Fruit fly (Drosophila melanogaster): ENCODE data around the gene CG14275.
A peak's percentile ranks its signal among the peaks of the same experiment; 100 is the strongest.

Gene CG14275

DNA sequence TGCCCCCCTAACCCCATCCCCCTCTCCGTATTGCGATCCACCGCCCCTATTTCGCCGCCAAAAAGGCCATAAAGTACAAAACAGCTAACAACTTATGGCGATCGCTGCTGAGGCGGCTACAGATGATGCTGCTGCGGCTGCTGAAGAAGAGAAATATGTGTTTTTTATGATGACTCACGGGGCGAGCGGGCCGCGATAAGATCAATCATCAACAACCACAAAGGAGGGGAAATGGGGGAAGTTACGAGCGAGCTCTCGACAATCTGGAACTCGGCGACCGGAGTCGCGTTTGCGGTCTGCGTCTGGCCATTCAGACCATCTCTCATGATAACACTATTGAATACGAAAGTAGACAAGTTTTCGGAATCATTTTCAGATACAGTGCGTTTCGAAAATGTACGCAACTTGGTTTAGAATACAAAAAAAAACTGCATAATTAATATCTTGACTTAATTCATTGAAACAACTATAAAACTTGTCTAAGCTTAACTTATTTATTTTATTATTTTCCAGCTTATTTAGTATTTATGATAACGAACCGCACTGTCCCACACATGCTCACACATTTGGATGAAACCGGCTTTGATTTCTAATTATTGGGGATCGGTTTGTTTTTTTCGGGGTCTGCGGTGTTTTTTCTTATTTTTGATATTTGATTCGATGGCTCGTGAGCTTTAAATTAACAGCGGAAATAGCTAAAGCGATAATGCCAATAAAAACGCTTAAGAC lies 34.9 kb upstream of the CG14275 start (continued):
- TF ChIP-seq CG4328 (GFP tag; optimal IDR thresholded peaks at IDR 0.05) = peak; percentile 93
- no peak for TF ChIP-seq CG1832 (GFP tag; optimal IDR thresholded peaks at IDR 0.05)
- peak; percentile 27 for TF ChIP-seq corto (GFP tag; optimal IDR thresholded peaks at IDR 0.05)
- TF ChIP-seq Sox100B (GFP tag; optimal IDR thresholded peaks at IDR 0.05) = peak; percentile 95
- peak; percentile 85 for TF ChIP-seq eyg (GFP tag; optimal IDR thresholded peaks at IDR 0.05)
- TF ChIP-seq Usf (GFP tag; optimal IDR thresholded peaks at IDR 0.05) = peak; percentile 81
- TF ChIP-seq Side (GFP tag; optimal IDR thresholded peaks at IDR 0.05) = peak; percentile 95
- TF ChIP-seq NK7.1 (GFP tag; optimal IDR thresholded peaks at IDR 0.05) = peak; percentile 87
- peak; percentile 80 for TF ChIP-seq CG10274 (GFP tag; optimal IDR thresholded peaks at IDR 0.05)
- TF ChIP-seq CG17328 (GFP tag; IDR thresholded peaks at IDR 0.05) = peak; percentile 98
- peak; percentile 94 for TF ChIP-seq CG10147 (GFP tag; optimal IDR thresholded peaks at IDR 0.05)
- peak; percentile 97 for TF ChIP-seq CG6689 (GFP tag; IDR thresholded peaks at IDR 0.05)
- peak; percentile 92 for TF ChIP-seq Mes4 (GFP tag; optimal IDR thresholded peaks at IDR 0.05)
- TF ChIP-seq CG4617 (GFP tag; optimal IDR thresholded peaks at IDR 0.05; ENCODE audit: borderline replicate concordance) = peak; percentile 80
- TF ChIP-seq tgo (GFP tag; IDR thresholded peaks at IDR 0.05) = peak; percentile 97
- peak; percentile 97 for TF ChIP-seq lab (GFP tag; optimal IDR thresholded peaks at IDR 0.05)
- TF ChIP-seq Abd-B (GFP tag; optimal IDR thresholded peaks at IDR 0.05) = peak; percentile 87
- no peak for TF ChIP-seq pan (optimal IDR thresholded peaks at IDR 0.05)
- peak in 1 of 2 experiments; percentile 97 for TF ChIP-seq pan (GFP tag; optimal IDR thresholded peaks at IDR 0.05 in 1 of 2, IDR thresholded peaks at IDR 0.05 in 1 of 2)
- peak; percentile 90 for TF ChIP-seq grn (GFP tag; optimal IDR thresholded peaks at IDR 0.05)
- TF ChIP-seq row (GFP tag; IDR thresholded peaks at IDR 0.05) = peak; percentile 98
- peak; percentile 95 for TF ChIP-seq sisA (GFP tag; IDR thresholded peaks at IDR 0.05)
- peak; percentile 94 for TF ChIP-seq dimm (GFP tag; IDR thresholded peaks at IDR 0.05)
- TF ChIP-seq CG2116 (GFP tag; optimal IDR thresholded peaks at IDR 0.05) = peak; percentile 70
- peak; percentile 82 for TF ChIP-seq CG8359 (GFP tag; optimal IDR thresholded peaks at IDR 0.05; ENCODE audit: borderline replicate concordance)
- peak; percentile 81 for TF ChIP-seq cato (GFP tag; optimal IDR thresholded peaks at IDR 0.05; ENCODE audit: borderline replicate concordance)
- no peak for TF ChIP-seq tna (GFP tag; IDR thresholded peaks at IDR 0.05; ENCODE audit: partially characterized antibody)
- peak; percentile 96 for TF ChIP-seq lilli (GFP tag; optimal IDR thresholded peaks at IDR 0.05)
- peak; percentile 99 for TF ChIP-seq ci (GFP tag; IDR thresholded peaks at IDR 0.05)
- peak; percentile 69 for TF ChIP-seq psq (GFP tag; optimal IDR thresholded peaks at IDR 0.05)
- TF ChIP-seq Fer3 (tag; optimal IDR thresholded peaks at IDR 0.05) = peak; percentile 96
- TF ChIP-seq ase (GFP tag; IDR thresholded peaks at IDR 0.05) = peak; percentile 95
- peak; percentile 96 for TF ChIP-seq dmrt11E (tag; optimal IDR thresholded peaks at IDR 0.05)
- peak; percentile 88 for TF ChIP-seq dm (GFP tag; optimal IDR thresholded peaks at IDR 0.05)
- peak; percentile 99 for TF ChIP-seq vvl (GFP tag; IDR thresholded peaks at IDR 0.05)
- peak; percentile 96 for TF ChIP-seq Meics (GFP tag; optimal IDR thresholded peaks at IDR 0.05)
- no peak for TF ChIP-seq nerfin-2 (GFP tag; IDR thresholded peaks at IDR 0.05; ENCODE audit: partially characterized antibody)
- peak; percentile 87 for TF ChIP-seq CG15696 (tag; optimal IDR thresholded peaks at IDR 0.05)
- TF ChIP-seq hb (GFP tag; IDR thresholded peaks at IDR 0.05; ENCODE audit: partially characterized antibody) = no peak
- peak; percentile 87 for TF ChIP-seq Nf-YC (tag; optimal IDR thresholded peaks at IDR 0.05)
- TF ChIP-seq hbn (GFP tag; IDR thresholded peaks at IDR 0.05; ENCODE audit: partially characterized antibody) = no peak
- peak; percentile 94 for TF ChIP-seq CG13894 (tag; optimal IDR thresholded peaks at IDR 0.05)
- TF ChIP-seq Ets65A (GFP tag) = peak; percentile 93
- peak; percentile 91 for TF ChIP-seq tx (GFP tag; optimal IDR thresholded peaks at IDR 0.05)
- peak; percentile 95 for TF ChIP-seq az2 (GFP tag; optimal IDR thresholded peaks at IDR 0.05)
- TF ChIP-seq zen (tag; optimal IDR thresholded peaks at IDR 0.05) = peak; percentile 86
- no peak; the same call in 1 of the 2 replicates for TF ChIP-seq Dref (GFP tag; IDR thresholded peaks at IDR 0.05)
- peak; percentile 75 for TF ChIP-seq pros (GFP tag; optimal IDR thresholded peaks at IDR 0.05)
- TF ChIP-seq CG2875 (GFP tag; optimal IDR thresholded peaks at IDR 0.05) = peak; percentile 94

Data from whole organism, embryonic.